Fruit fly (Drosophila melanogaster): ENCODE results near the gene CG3123.

DNA sequence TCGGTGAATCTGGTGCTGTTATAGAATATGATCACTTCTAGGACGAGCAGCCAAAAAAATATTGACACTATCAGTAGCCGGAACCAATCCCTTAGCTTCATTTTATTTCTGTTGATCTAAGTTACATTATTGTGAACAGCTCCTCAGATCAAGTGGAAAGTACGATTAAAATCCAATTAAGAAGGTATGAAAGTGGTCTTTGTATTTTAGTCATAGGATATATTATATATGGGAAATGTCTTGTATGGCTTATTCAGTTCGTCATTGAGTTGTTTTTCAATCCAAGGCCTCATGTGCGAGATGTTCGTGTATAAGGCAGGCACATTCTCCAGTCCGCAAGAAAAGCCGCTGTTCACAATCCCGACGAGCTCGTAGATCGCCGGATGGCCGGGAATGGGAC lies 19.1 kb upstream of the CG3123 start, which contains the start of gene CG18558:
- TF ChIP-seq CG33017 (tag; optimal IDR thresholded peaks at IDR 0.05): no peak
- TF ChIP-seq Mnt (GFP tag; optimal IDR thresholded peaks at IDR 0.05): no peak
- no peak for TF ChIP-seq CG11617 (GFP tag; optimal IDR thresholded peaks at IDR 0.05)
- TF ChIP-seq CG14711 (tag; optimal IDR thresholded peaks at IDR 0.05): no peak
- TF ChIP-seq CG5204 (GFP tag; optimal IDR thresholded peaks at IDR 0.05): no peak
- no peak for TF ChIP-seq CG1620 (GFP tag; optimal IDR thresholded peaks at IDR 0.05)
- TF ChIP-seq cic (GFP tag; optimal IDR thresholded peaks at IDR 0.05): no peak
